Fruit fly (Drosophila melanogaster): Measurements from ENCODE around the gene Flad1.

DNA sequence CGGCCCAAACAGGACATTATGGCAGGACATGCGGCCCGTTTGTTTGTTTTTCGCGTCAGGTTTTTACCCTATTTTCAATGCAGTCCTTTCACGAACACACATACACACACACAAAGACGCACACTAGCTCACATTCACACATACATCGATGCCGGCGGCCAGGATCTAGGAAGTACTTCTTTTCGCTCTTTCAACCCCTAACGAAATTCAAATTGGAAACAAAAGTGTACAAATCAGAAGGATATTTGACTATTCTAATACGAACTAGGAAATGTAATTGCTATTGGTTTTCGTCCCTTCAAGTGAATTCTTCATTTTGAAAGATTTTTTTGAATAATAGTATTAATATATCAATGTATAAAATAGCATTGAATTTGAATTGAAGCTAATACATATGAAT lies 37.1 kb upstream of the Flad1 start:
- TF ChIP-seq psq (GFP tag; optimal IDR thresholded peaks at IDR 0.05) (no peak), Hr78 (GFP tag; optimal IDR thresholded peaks at IDR 0.05) (no peak), Hnf4 (GFP tag; optimal IDR thresholded peaks at IDR 0.05) (no peak), tai (GFP tag; optimal IDR thresholded peaks at IDR 0.05) (no peak), Rel (GFP tag; optimal IDR thresholded peaks at IDR 0.05) (no peak), Rel (tag; optimal IDR thresholded peaks at IDR 0.05) (no peak), Dfd (GFP tag; optimal IDR thresholded peaks at IDR 0.05) (no peak), brk (GFP tag; optimal IDR thresholded peaks at IDR 0.05) (no peak), lola (GFP tag; optimal IDR thresholded peaks at IDR 0.05) (no peak), GATAd (GFP tag; optimal IDR thresholded peaks at IDR 0.05) (no peak), Sp1 (GFP tag; optimal IDR thresholded peaks at IDR 0.05) (no peak), rgr (GFP tag; optimal IDR thresholded peaks at IDR 0.05) (no peak), Myc (optimal IDR thresholded peaks at IDR 0.05) (no peak), h (GFP tag; optimal IDR thresholded peaks at IDR 0.05) (no peak)
